Worm (Caenorhabditis elegans): Measurements from ENCODE around the gene lips-1.
A peak's percentile ranks its signal among the peaks of the same experiment; 100 is the strongest.

lips-1 gene

ce11 chrX:12510148-12510785 lies 17.7 kb downstream of the lips-1 start:
- no peak for TF ChIP-seq nhr-11 (tag; optimal IDR thresholded peaks at IDR 0.05)
- TF ChIP-seq ZK546.5 (tag; optimal IDR thresholded peaks at IDR 0.05) = no peak
- TF ChIP-seq R02D3.7 (tag; optimal IDR thresholded peaks at IDR 0.05) = no peak
- TF ChIP-seq mab-5 (tag; optimal IDR thresholded peaks at IDR 0.05) = no peak
- peak in 1 of 2 experiments; percentile 32 for TF ChIP-seq mdl-1 (tag; optimal IDR thresholded peaks at IDR 0.05)
- peak; percentile 40 for TF ChIP-seq lin-11 (tag; optimal IDR thresholded peaks at IDR 0.05)
- no peak for TF ChIP-seq mbf-1 (tag; optimal IDR thresholded peaks at IDR 0.05)
- peak; percentile 9 for TF ChIP-seq Y55F3AM.14 (GFP tag; optimal IDR thresholded peaks at IDR 0.05)
- no peak for TF ChIP-seq ceh-16 (tag; optimal IDR thresholded peaks at IDR 0.05)
- peak; percentile 86 for TF ChIP-seq F13H6.1 (tag; optimal IDR thresholded peaks at IDR 0.05)
- no peak for TF ChIP-seq elt-3 (tag; optimal IDR thresholded peaks at IDR 0.05)
- peak in 1 of 2 experiments; percentile 64 for TF ChIP-seq lsy-2 (tag; optimal IDR thresholded peaks at IDR 0.05)
- TF ChIP-seq alr-1 (tag; optimal IDR thresholded peaks at IDR 0.05) = no peak
- peak; percentile 74 for TF ChIP-seq crh-2 (tag; optimal IDR thresholded peaks at IDR 0.05)
- TF ChIP-seq nhr-6 (tag; optimal IDR thresholded peaks at IDR 0.05) = peak; percentile 42
- TF ChIP-seq nhr-12 (tag; optimal IDR thresholded peaks at IDR 0.05) = no peak
- peak; percentile 71 for TF ChIP-seq C34F6.9 (tag; optimal IDR thresholded peaks at IDR 0.05)
- peak; percentile 64 for TF ChIP-seq egl-27 (tag; optimal IDR thresholded peaks at IDR 0.05)
- TF ChIP-seq sma-3 (GFP tag; optimal IDR thresholded peaks at IDR 0.05) = peak; percentile 21
- TF ChIP-seq unc-55 (GFP tag; optimal IDR thresholded peaks at IDR 0.05) = peak; percentile 72
- TF ChIP-seq unc-62 (GFP tag; optimal IDR thresholded peaks at IDR 0.05) = no peak
- TF ChIP-seq sma-9 (GFP tag; optimal IDR thresholded peaks at IDR 0.05) = peak; percentile 91
- TF ChIP-seq sma-9 (tag; optimal IDR thresholded peaks at IDR 0.05) = no peak
- no peak for TF ChIP-seq snpc-4 (tag; optimal IDR thresholded peaks at IDR 0.05)
- TF ChIP-seq unc-39 (tag; optimal IDR thresholded peaks at IDR 0.05) = no peak
- TF ChIP-seq ztf-11 (tag; optimal IDR thresholded peaks at IDR 0.05) = no peak
- no peak for TF ChIP-seq gmeb-1 (tag; optimal IDR thresholded peaks at IDR 0.05)
- TF ChIP-seq nhr-77 (tag; optimal IDR thresholded peaks at IDR 0.05) = no peak
- TF ChIP-seq skn-1 (tag; optimal IDR thresholded peaks at IDR 0.05) = no peak
- TF ChIP-seq nhr-25 (tag; optimal IDR thresholded peaks at IDR 0.05) = no peak
- peak; percentile 57 for TF ChIP-seq nhr-21 (tag; optimal IDR thresholded peaks at IDR 0.05)
- TF ChIP-seq dmd-4 (tag; optimal IDR thresholded peaks at IDR 0.05) = no peak
- TF ChIP-seq lin-39 (tag; optimal IDR thresholded peaks at IDR 0.05) = no peak
- peak; percentile 64 for TF ChIP-seq zag-1 (tag; optimal IDR thresholded peaks at IDR 0.05)
- TF ChIP-seq fos-1 (tag; optimal IDR thresholded peaks at IDR 0.05) = peak; percentile 74
- TF ChIP-seq nhr-129 (tag; optimal IDR thresholded peaks at IDR 0.05) = peak; percentile 80
- TF ChIP-seq nhr-10 (tag; optimal IDR thresholded peaks at IDR 0.05) = no peak
- TF ChIP-seq lin-13 (GFP tag; optimal IDR thresholded peaks at IDR 0.05) = peak; percentile 37
- peak; percentile 68 for TF ChIP-seq sem-4 (tag; optimal IDR thresholded peaks at IDR 0.05)
- TF ChIP-seq ztf-1 (GFP tag; conservative IDR thresholded peaks at IDR 0.05) = no peak
- TF ChIP-seq ama-1 (optimal IDR thresholded peaks at IDR 0.05) = no peak
- peak; percentile 68 for TF ChIP-seq ztf-4 (tag; optimal IDR thresholded peaks at IDR 0.05)
- no peak for TF ChIP-seq nhr-23 (tag; optimal IDR thresholded peaks at IDR 0.05)

DNA sequence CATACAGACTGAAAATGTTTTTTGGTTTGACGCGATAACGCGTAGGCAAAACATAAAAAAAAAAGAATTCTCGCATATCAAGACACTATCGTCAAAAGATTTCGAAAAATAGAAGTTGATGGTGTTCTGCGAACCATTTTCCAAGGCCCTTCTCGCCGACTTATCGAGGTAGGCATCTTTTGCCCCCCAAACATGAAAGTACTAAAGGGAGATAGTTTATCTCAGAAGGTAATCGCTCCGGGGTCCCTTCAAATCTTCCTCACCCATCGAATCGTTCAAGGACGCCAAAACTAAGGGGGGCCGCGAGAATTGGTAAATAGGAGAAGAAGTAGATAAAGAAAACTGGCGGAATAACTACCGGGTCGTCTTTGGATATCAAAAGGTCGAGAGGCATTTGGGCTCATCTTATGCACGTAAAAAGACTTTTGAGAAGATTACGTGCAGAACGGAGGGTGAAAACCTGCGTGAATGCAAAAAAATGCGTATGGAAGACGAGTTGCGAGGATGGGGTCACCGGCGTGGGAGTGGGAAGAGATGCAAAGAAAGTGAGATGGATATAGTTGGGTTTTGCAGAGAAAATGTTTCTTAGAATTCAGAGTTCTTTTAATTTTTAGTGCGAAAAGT lies 18.9 kb downstream of the lips-1 start:
- TF ChIP-seq lin-11 (tag; optimal IDR thresholded peaks at IDR 0.05) = peak; percentile 3
- peak; percentile 80 for TF ChIP-seq nhr-25 (tag; optimal IDR thresholded peaks at IDR 0.05)
- no peak for TF ChIP-seq nhr-77 (tag; optimal IDR thresholded peaks at IDR 0.05)
- TF ChIP-seq nhr-23 (tag; optimal IDR thresholded peaks at IDR 0.05) = peak; percentile 93
- TF ChIP-seq nhr-11 (tag; optimal IDR thresholded peaks at IDR 0.05) = no peak
- TF ChIP-seq unc-39 (tag; optimal IDR thresholded peaks at IDR 0.05) = no peak
- TF ChIP-seq R02D3.7 (tag; optimal IDR thresholded peaks at IDR 0.05) = no peak
- peak; percentile 94 for TF ChIP-seq elt-1 (tag; optimal IDR thresholded peaks at IDR 0.05)
- TF ChIP-seq ceh-16 (tag; optimal IDR thresholded peaks at IDR 0.05) = peak; percentile 91
- TF ChIP-seq F13H6.1 (tag; optimal IDR thresholded peaks at IDR 0.05) = no peak
- TF ChIP-seq sma-9 (GFP tag; optimal IDR thresholded peaks at IDR 0.05) = peak; percentile 76
- TF ChIP-seq sma-9 (tag; optimal IDR thresholded peaks at IDR 0.05) = no peak

All from whole organism, L2 larva.